Worm (Caenorhabditis elegans): Measurements from ENCODE around the gene clc-5.

clc-5 gene

DNA sequence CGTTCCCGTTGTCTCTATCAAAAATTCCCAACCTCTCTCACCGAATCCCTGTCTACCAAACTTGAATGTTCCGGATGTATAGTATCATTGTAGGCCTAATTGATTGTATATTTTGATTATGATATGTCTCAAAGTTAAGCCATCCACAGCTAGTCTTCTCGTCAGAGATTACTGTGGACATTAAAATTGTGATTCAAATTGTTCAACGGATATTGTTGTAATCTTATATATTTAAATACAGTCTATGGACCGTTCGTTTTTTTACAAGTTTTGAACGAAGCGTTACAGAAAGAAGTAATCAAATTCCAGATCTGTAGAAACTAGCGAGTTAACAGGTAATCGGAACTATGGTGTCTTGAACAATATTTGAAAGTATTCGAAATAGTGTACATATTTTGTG lies 47.4 kb downstream of the clc-5 start, which contains the start of gene F48E3.9:
TSS of gene F48E3.9 (plus strand) at position 301 of the 400 bp plus-strand sequence.
- no peak for TF ChIP-seq hlh-13 (GFP tag; optimal IDR thresholded peaks at IDR 0.05)
- no peak for TF ChIP-seq ceh-6 (GFP tag; optimal IDR thresholded peaks at IDR 0.05)
- no peak for TF ChIP-seq ahr-1 (tag; optimal IDR thresholded peaks at IDR 0.05)
- TF ChIP-seq tbx-2 (tag; optimal IDR thresholded peaks at IDR 0.05), result no peak
- TF ChIP-seq ets-4 (tag; optimal IDR thresholded peaks at IDR 0.05), result no peak
- TF ChIP-seq Y22D7AL.16 (tag; optimal IDR thresholded peaks at IDR 0.05), result no peak
- TF ChIP-seq fkh-6 (tag; optimal IDR thresholded peaks at IDR 0.05), result no peak
- no peak for TF ChIP-seq hlh-8 (tag; optimal IDR thresholded peaks at IDR 0.05)
- TF ChIP-seq npax-4 (tag; optimal IDR thresholded peaks at IDR 0.05), result no peak
- no peak for TF ChIP-seq syd-9 (tag; optimal IDR thresholded peaks at IDR 0.05)
- TF ChIP-seq ref-2 (tag; optimal IDR thresholded peaks at IDR 0.05), result no peak
- TF ChIP-seq ttx-3 (tag; optimal IDR thresholded peaks at IDR 0.05), result no peak
- no peak for TF ChIP-seq ceh-2 (tag; optimal IDR thresholded peaks at IDR 0.05)
- TF ChIP-seq pha-2 (tag; optimal IDR thresholded peaks at IDR 0.05), result no peak
- TF ChIP-seq ceh-9 (tag; optimal IDR thresholded peaks at IDR 0.05), result no peak
- TF ChIP-seq F13H6.1 (tag; optimal IDR thresholded peaks at IDR 0.05), result no peak
- no peak for TF ChIP-seq ceh-45 (GFP tag; IDR thresholded peaks at IDR 0.05)
- TF ChIP-seq nfya-1 (tag; optimal IDR thresholded peaks at IDR 0.05), result no peak
